Worm (Caenorhabditis elegans) whole organism, L3 larva: ENCODE measurements around the gene tsp-8.

Source experiments
- R02D3.7 ChIP-seq: fragments of 150-350 bp; optimal IDR thresholded peaks from 2 replicates; lab custom pipeline; 2014; ENCODE audit warnings: missing biosample characterization, missing genetic modification characterization
- egl-27 ChIP-seq: sonication (generic microtip); optimal IDR thresholded peaks from 4 replicates; lab custom pipeline; 2017; ENCODE audit warnings: missing biosample characterization, missing genetic modification reagents, missing genetic modification characterization
- nhr-23 ChIP-seq: fragments of 150-350 bp; optimal IDR thresholded peaks from 2 replicates; lab custom pipeline; 2014; ENCODE audit warnings: missing biosample characterization, missing genetic modification reagents, missing genetic modification characterization
- nhr-76 ChIP-seq: fragments of 150-350 bp; sonication (generic microtip); optimal IDR thresholded peaks from 5 replicates; lab custom pipeline; 2014; ENCODE audit warnings: missing biosample characterization, missing genetic modification characterization
- tbx-2 ChIP-seq: sonication (generic microtip); optimal IDR thresholded peaks from 2 replicates; lab custom pipeline; 2016; ENCODE audit warnings: mild to moderate bottlenecking, missing genetic modification characterization, missing compliant biosample characterization
- ztf-11 ChIP-seq: fragments of 150-350 bp; optimal IDR thresholded peaks from 2 replicates; lab custom pipeline; 2014; ENCODE audit warnings: missing biosample characterization, missing genetic modification characterization

DNA sequence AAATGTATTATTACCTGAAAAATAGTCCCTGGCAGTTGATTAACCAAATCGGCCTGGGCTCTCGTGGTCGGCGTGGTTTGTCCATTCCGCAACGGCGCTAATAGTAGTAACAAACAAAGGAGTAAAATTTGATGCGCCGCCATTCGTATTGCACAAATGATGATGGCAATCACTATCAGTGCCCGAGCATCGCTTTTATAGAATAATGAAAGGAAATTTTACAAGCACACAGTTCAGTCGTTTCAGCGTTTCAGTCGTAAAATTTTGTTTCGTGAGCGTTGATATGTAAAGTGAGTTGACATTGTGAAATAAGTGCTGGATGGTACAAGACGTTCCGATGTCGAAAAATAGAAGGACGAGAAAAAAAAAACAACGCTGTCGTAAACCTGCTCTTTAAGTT, 42.4 kb upstream of the tsp-8 start, which contains the start of gene Y16B4A.2:
- TF ChIP-seq nhr-76 (tag; lab: Kevin White, UChicago) (no peak), tbx-2 (tag; lab: Kevin White, UChicago) (no peak), egl-27 (tag; lab: Kevin White, UChicago) (no peak), R02D3.7 (tag; lab: Kevin White, UChicago) (no peak), ztf-11 (no peak), nhr-23 (tag; lab: Kevin White, UChicago) (no peak)
